Fruit fly (Drosophila melanogaster) whole organism, embryonic: Measurements from ENCODE around the gene CG17124.

ENCODE experiments used
- Abd-B ChIP-seq: fragments of 200-800 bp; sonication (Bioruptor generic); optimal IDR thresholded peaks from 2 replicates; lab custom pipeline; 2018; ENCODE audit warnings: missing biosample characterization, mild to moderate bottlenecking, missing genetic modification characterization, moderate library complexity
- B-H2 ChIP-seq: fragments of 200-800 bp; sonication (Bioruptor generic); optimal IDR thresholded peaks from 2 replicates; lab custom pipeline; 2018; ENCODE audit warnings: missing biosample characterization, mild to moderate bottlenecking, missing genetic modification characterization
- CG11093 ChIP-seq: fragments of 200-800 bp; sonication (Bioruptor generic); IDR thresholded peaks from 3 replicates; pipeline ENCODE4 v1.3.6; 2022; ENCODE audit warnings: missing biosample characterization, missing genetic modification characterization
- CG11247 ChIP-seq: fragments of 200-800 bp; sonication (Bioruptor generic); IDR thresholded peaks from 2 replicates; pipeline ENCODE4 v1.3.6; 2022; ENCODE audit warnings: missing biosample characterization, missing genetic modification characterization
- CG12104 ChIP-seq: fragments of 200-800 bp; sonication (Bioruptor generic); optimal IDR thresholded peaks from 3 replicates; lab custom pipeline; 2016; ENCODE audit warnings: missing biosample characterization, missing genetic modification characterization
- CG12942 ChIP-seq: fragments of 200-800 bp; sonication (Bioruptor generic); optimal IDR thresholded peaks from 3 replicates; lab custom pipeline; 2016; ENCODE audit warnings: missing biosample characterization, missing genetic modification characterization
- CG13624 ChIP-seq: fragments of 200-800 bp; sonication (Bioruptor generic); optimal IDR thresholded peaks from 2 replicates; lab custom pipeline; 2016; ENCODE audit warnings: missing biosample characterization, missing genetic modification characterization
- CG13894 ChIP-seq: fragments of 200-800 bp; sonication (Bioruptor generic); optimal IDR thresholded peaks from 3 replicates; lab custom pipeline; 2018; ENCODE audit warnings: missing biosample characterization, mild to moderate bottlenecking, missing genetic modification characterization, moderate library complexity
- CG17568 ChIP-seq: fragments of 200-800 bp; sonication (Bioruptor generic); optimal IDR thresholded peaks from 2 replicates; lab custom pipeline; 2018; ENCODE audit warnings: missing biosample characterization, mild to moderate bottlenecking, missing genetic modification characterization, moderate library complexity
- CG17612 ChIP-seq: fragments of 200-800 bp; sonication (Bioruptor generic); IDR thresholded peaks from 2 replicates; pipeline ENCODE4 v1.3.6; 2022; ENCODE audit warnings: missing biosample characterization, missing genetic modification characterization
- CG2712 ChIP-seq: fragments of 200-800 bp; optimal IDR thresholded peaks from 3 replicates; lab custom pipeline; 2019; ENCODE audit warnings: missing biosample characterization, mild to moderate bottlenecking, missing genetic modification characterization, moderate library complexity
- CG2889 ChIP-seq: fragments of 200-800 bp; sonication (Bioruptor generic); IDR thresholded peaks from 3 replicates; pipeline ENCODE4 v1.3.6; 2022; ENCODE audit warnings: missing biosample characterization, missing genetic modification characterization
- CG31365 ChIP-seq: fragments of 200-800 bp; sonication (Bioruptor generic); optimal IDR thresholded peaks from 2 replicates; lab custom pipeline; 2018; ENCODE audit warnings: missing biosample characterization, mild to moderate bottlenecking, missing genetic modification characterization
- CG34224 ChIP-seq: fragments of 200-800 bp; sonication (Bioruptor generic); IDR thresholded peaks from 3 replicates; pipeline ENCODE4 v1.3.6; 2022; ENCODE audit warnings: missing biosample characterization, missing genetic modification characterization; ENCODE audit not compliant: partially characterized antibody
- CG3995 ChIP-seq: fragments of 200-800 bp; sonication (Bioruptor generic); optimal IDR thresholded peaks from 3 replicates; lab custom pipeline; 2016; ENCODE audit warnings: missing biosample characterization, missing genetic modification characterization
- CG4820 ChIP-seq: fragments of 200-800 bp; sonication (Bioruptor generic); optimal IDR thresholded peaks from 3 replicates; lab custom pipeline; 2016; ENCODE audit warnings: missing biosample characterization, missing genetic modification characterization
- CG6272 ChIP-seq: fragments of 200-800 bp; sonication (Bioruptor generic); IDR thresholded peaks from 2 replicates; pipeline ENCODE4 v1.3.6; 2022; ENCODE audit warnings: missing biosample characterization, missing genetic modification characterization
- CG6683 ChIP-seq: fragments of 200-800 bp; sonication (Bioruptor generic); optimal IDR thresholded peaks from 2 replicates; lab custom pipeline; 2017; ENCODE audit warnings: missing biosample characterization, mild to moderate bottlenecking, missing genetic modification characterization, missing genetic modification reagents
- CG6765 ChIP-seq: fragments of 200-800 bp; sonication (Bioruptor generic); optimal IDR thresholded peaks from 3 replicates; lab custom pipeline; 2017; ENCODE audit warnings: missing biosample characterization, mild to moderate bottlenecking, missing genetic modification characterization
- CG7357 ChIP-seq: fragments of 200-800 bp; sonication (Bioruptor generic); IDR thresholded peaks from 3 replicates; pipeline ENCODE4 v1.3.6; 2022; ENCODE audit warnings: missing biosample characterization, missing genetic modification characterization
- CG7556 ChIP-seq: fragments of 200-800 bp; sonication (Bioruptor generic); optimal IDR thresholded peaks from 2 replicates; lab custom pipeline; 2017; ENCODE audit warnings: missing biosample characterization, mild to moderate bottlenecking, missing genetic modification characterization
- CG7745 ChIP-seq: fragments of 200-800 bp; sonication (Bioruptor generic); optimal IDR thresholded peaks from 2 replicates; lab custom pipeline; 2018; ENCODE audit warnings: missing biosample characterization, mild to moderate bottlenecking, missing genetic modification characterization, moderate library complexity
- CG7786 ChIP-seq: fragments of 200-800 bp; sonication (Bioruptor generic); optimal IDR thresholded peaks from 2 replicates; lab custom pipeline; 2016; ENCODE audit warnings: missing biosample characterization, missing genetic modification characterization
- CG7839 ChIP-seq: fragments of 200-800 bp; sonication (Bioruptor generic); optimal IDR thresholded peaks from 3 replicates; lab custom pipeline; 2018; ENCODE audit warnings: missing biosample characterization, mild to moderate bottlenecking, missing genetic modification characterization, moderate library complexity
- CG7987 ChIP-seq: fragments of 200-800 bp; sonication (Bioruptor generic); optimal IDR thresholded peaks from 2 replicates; lab custom pipeline; 2018; ENCODE audit warnings: missing biosample characterization, mild to moderate bottlenecking, missing genetic modification characterization, moderate library complexity
- Dip2 ChIP-seq: fragments of 200-800 bp; sonication (Bioruptor generic); IDR thresholded peaks from 2 replicates; pipeline ENCODE4 v1.3.6; 2022; ENCODE audit warnings: missing biosample characterization, missing genetic modification characterization
- Dip3 ChIP-seq: fragments of 200-800 bp; sonication (Bioruptor generic); optimal IDR thresholded peaks from 3 replicates; lab custom pipeline; 2016; ENCODE audit warnings: missing biosample characterization, missing genetic modification characterization
- Ets65A ChIP-seq: fragments of 200-800 bp; sonication (Bioruptor generic); peaks from one replicate; lab custom pipeline; 2016; ENCODE audit warnings: missing biosample characterization, missing genetic modification characterization
- H2.0 ChIP-seq: fragments of 200-800 bp; sonication (Bioruptor generic); IDR thresholded peaks from 2 replicates; pipeline ENCODE4 v1.3.6; 2022; ENCODE audit warnings: missing biosample characterization, missing genetic modification characterization
- Jarid2 ChIP-seq: fragments of 200-800 bp; sonication (Bioruptor generic); optimal IDR thresholded peaks from 3 replicates; lab custom pipeline; 2017; ENCODE audit warnings: mild to moderate bottlenecking, missing biosample characterization, missing genetic modification reagents, missing genetic modification characterization
- Med ChIP-seq: fragments of 200-800 bp; sonication (Bioruptor generic); peaks from one replicate; lab custom pipeline; 2016; ENCODE audit warnings: missing biosample characterization, missing genetic modification characterization, mild to moderate bottlenecking, inconsistent platforms, moderate library complexity
- Optix ChIP-seq: fragments of 200-800 bp; sonication (Bioruptor generic); IDR thresholded peaks from 3 replicates; pipeline ENCODE4 v1.3.6; 2022; ENCODE audit warnings: missing biosample characterization, missing genetic modification characterization
- Poxn ChIP-seq: fragments of 200-800 bp; sonication (Bioruptor generic); IDR thresholded peaks from 2 replicates; pipeline ENCODE4 v1.3.6; 2022; ENCODE audit warnings: missing biosample characterization, missing genetic modification characterization
- cas ChIP-seq: fragments of 200-800 bp; sonication (Bioruptor generic); IDR thresholded peaks from 2 replicates; pipeline ENCODE4 v1.3.6; 2022; ENCODE audit warnings: missing biosample characterization, missing genetic modification characterization
- chm ChIP-seq: fragments of 200-800 bp; sonication (Bioruptor generic); IDR thresholded peaks from 2 replicates; pipeline ENCODE4 v1.3.6; 2022; ENCODE audit warnings: missing biosample characterization, missing genetic modification characterization
- crp ChIP-seq, 2 experiments: fragments of 200-800 bp; sonication (Bioruptor generic); optimal IDR thresholded peaks; 2 replicates in 1 of 2; 3 replicates in 1 of 2; lab custom pipeline; 2017; ENCODE audit warnings: missing biosample characterization in 2 of 2, missing genetic modification characterization in 2 of 2, mild to moderate bottlenecking in 1 of 2, moderate library complexity in 1 of 2
- fd3F ChIP-seq: fragments of 200-800 bp; sonication (Bioruptor generic); optimal IDR thresholded peaks from 2 replicates; lab custom pipeline; 2018; ENCODE audit warnings: missing biosample characterization, mild to moderate bottlenecking, missing genetic modification characterization, moderate library complexity
- fu2 ChIP-seq: fragments of 200-800 bp; sonication (Bioruptor generic); optimal IDR thresholded peaks from 2 replicates; lab custom pipeline; 2016; ENCODE audit warnings: missing biosample characterization, missing genetic modification characterization
- grau ChIP-seq: fragments of 200-800 bp; optimal IDR thresholded peaks from 3 replicates; lab custom pipeline; 2019; ENCODE audit warnings: missing biosample characterization, mild to moderate bottlenecking, missing genetic modification characterization, moderate library complexity
- gt ChIP-seq: fragments of 200-800 bp; sonication (Bioruptor generic); IDR thresholded peaks from 2 replicates; pipeline ENCODE4 v1.3.6; 2022; ENCODE audit warnings: missing biosample characterization, missing genetic modification characterization
- klu ChIP-seq: fragments of 200-800 bp; sonication (Bioruptor generic); IDR thresholded peaks from 2 replicates; pipeline ENCODE4 v1.3.6; 2022; ENCODE audit warnings: missing biosample characterization, missing genetic modification characterization
- luna ChIP-seq: fragments of 200-800 bp; sonication (Bioruptor generic); optimal IDR thresholded peaks from 2 replicates; lab custom pipeline; 2016; ENCODE audit warnings: missing biosample characterization, missing genetic modification characterization
- repo ChIP-seq: fragments of 200-800 bp; sonication (Bioruptor generic); optimal IDR thresholded peaks from 2 replicates; lab custom pipeline; 2016; ENCODE audit warnings: missing biosample characterization, missing genetic modification characterization
- ssp ChIP-seq: fragments of 200-800 bp; sonication (Bioruptor generic); IDR thresholded peaks from 2 replicates; pipeline ENCODE4 v1.3.6; 2022; ENCODE audit warnings: missing biosample characterization, missing genetic modification characterization
- tap ChIP-seq: fragments of 200-800 bp; optimal IDR thresholded peaks from 3 replicates; lab custom pipeline; 2019; ENCODE audit warnings: missing biosample characterization, mild to moderate bottlenecking, missing genetic modification characterization, moderate library complexity
- tin ChIP-seq: fragments of 200-800 bp; sonication (Bioruptor generic); optimal IDR thresholded peaks from 3 replicates; lab custom pipeline; 2016; ENCODE audit warnings: missing biosample characterization, missing genetic modification characterization
- tll ChIP-seq, 2 experiments: fragments of 200-800 bp in 1 of 2; fragments of >200 bp in 1 of 2; sonication (Bioruptor generic) in 1 of 2; optimal IDR thresholded peaks; 2 replicates each; lab custom pipeline; 2017 to 2019; ENCODE audit warnings: missing biosample characterization in 2 of 2, missing genetic modification characterization in 2 of 2, mild to moderate bottlenecking in 1 of 2, moderate library complexity in 1 of 2
- tna ChIP-seq: fragments of 200-800 bp; sonication (Bioruptor generic); IDR thresholded peaks from 2 replicates; pipeline ENCODE4 v1.3.6; 2022; ENCODE audit warnings: missing biosample characterization, missing genetic modification characterization; ENCODE audit not compliant: partially characterized antibody
- toy ChIP-seq: fragments of 200-800 bp; sonication (Bioruptor generic); IDR thresholded peaks from 2 replicates; pipeline ENCODE4 v1.3.6; 2022; ENCODE audit warnings: missing biosample characterization, missing genetic modification characterization
- trh ChIP-seq: fragments of 200-800 bp; sonication (Bioruptor generic); optimal IDR thresholded peaks from 2 replicates; lab custom pipeline; 2016; ENCODE audit warnings: missing biosample characterization, missing genetic modification characterization
- vvl ChIP-seq: fragments of 200-800 bp; sonication (Bioruptor generic); IDR thresholded peaks from 2 replicates; pipeline ENCODE4 v1.3.6; 2022; ENCODE audit warnings: missing biosample characterization, missing genetic modification characterization
- z ChIP-seq: fragments of 200-800 bp; sonication (Bioruptor generic); IDR thresholded peaks from 3 replicates; pipeline ENCODE4 v1.3.6; 2022; ENCODE audit warnings: missing biosample characterization, missing genetic modification characterization

CG17124 gene

dm6 chr2L:10697992-10698391 is 58.1 kb downstream of the CG17124 start, which contains the start of gene CG7300 (continued):
- TF ChIP-seq repo (no peak), CG6683 (GFP tag; lab: Kevin White, UChicago) (no peak), CG17568 (GFP tag; lab: Kevin White, UChicago) (no peak), CG2889 (GFP tag; lab: Robert Waterston, UW) (0 out of 3 replicates have a peak, but pooled peaks have one; percentile 27), tna (no peak), CG6765 (GFP tag; lab: Kevin White, UChicago) (no peak), vvl (GFP tag; lab: Robert Waterston, UW) (peak; percentile 80), CG17612 (0 out of 2 replicates have a peak, but pooled peaks have one; percentile 25), gt (GFP tag; lab: Robert Waterston, UW) (no peak), Optix (GFP tag; lab: Robert Waterston, UW) (no peak), B-H2 (no peak), CG34224 (GFP tag; lab: Robert Waterston, UW) (no peak), crp (GFP tag; optimal IDR thresholded peaks at IDR 0.05; lab: Kevin White, UChicago) (no peak), CG11093 (no peak), z (GFP tag; lab: Robert Waterston, UW) (no peak), Poxn (no peak), CG7786 (GFP tag; lab: Kevin White, UChicago) (peak; percentile 24), CG2712 (tag; lab: Kevin White, UChicago) (peak; percentile 63), luna (GFP tag; lab: Kevin White, UChicago) (no peak), Dip2 (GFP tag; lab: Robert Waterston, UW) (no peak), Ets65A (GFP tag; lab: Kevin White, UChicago) (peak; percentile 90), CG12942 (GFP tag; lab: Kevin White, UChicago) (peak; percentile 12), ssp (GFP tag; lab: Robert Waterston, UW) (peak; percentile 34; the same call in 1 of the 2 replicates), CG7745 (no peak), Med (peak; percentile 93), Dip3 (GFP tag; lab: Kevin White, UChicago) (peak; percentile 57), Jarid2 (GFP tag; lab: Kevin White, UChicago) (no peak), trh (GFP tag; lab: Kevin White, UChicago) (no peak), CG7556 (GFP tag; lab: Kevin White, UChicago) (peak; percentile 36), cas (GFP tag; lab: Robert Waterston, UW) (no peak), Abd-B (GFP tag; lab: Kevin White, UChicago) (peak; percentile 20), CG4820 (GFP tag; lab: Kevin White, UChicago) (peak; percentile 39), tin (peak; percentile 50), chm (GFP tag; lab: Robert Waterston, UW) (peak; percentile 42; the same call in 1 of the 2 replicates), CG7987 (no peak), tll (GFP tag; optimal IDR thresholded peaks at IDR 0.05; lab: Kevin White, UChicago) (no peak), CG3995 (GFP tag; lab: Kevin White, UChicago) (no peak), grau (tag; lab: Kevin White, UChicago) (peak; percentile 89), CG13624 (GFP tag; lab: Kevin White, UChicago) (peak; percentile 68), fd3F (GFP tag; lab: Kevin White, UChicago) (peak; percentile 54), H2.0 (GFP tag; lab: Robert Waterston, UW) (peak; percentile 35; the same call in 1 of the 2 replicates), CG12104 (GFP tag; lab: Kevin White, UChicago) (no peak), CG7839 (peak; percentile 74), CG6272 (GFP tag; lab: Robert Waterston, UW) (peak; percentile 38; the same call in 1 of the 2 replicates), klu (GFP tag; lab: Robert Waterston, UW) (no peak), CG13894 (tag; lab: Kevin White, UChicago) (no peak), CG7357 (GFP tag; lab: Robert Waterston, UW) (peak; percentile 60; the same call in 1 of the 3 replicates), toy (GFP tag; lab: Robert Waterston, UW) (no peak), CG31365 (no peak), tap (tag; lab: Kevin White, UChicago) (peak; percentile 32), CG11247 (peak; percentile 70), fu2 (GFP tag; lab: Kevin White, UChicago) (peak; percentile 38)
